Fruit fly (Drosophila melanogaster) S2 (cell line): Measurements from ENCODE around the gene Larp7.

Experiments
- CG8478 ChIP-seq: fragments of >200 bp; optimal IDR thresholded peaks from 2 replicates; lab custom pipeline; 2018
- CTCF ChIP-seq, 2 experiments: fragments of >200 bp; optimal IDR thresholded peaks; 2 replicates each; lab custom pipeline; 2018

dm6 chrX:9225137-9225536 lies 18.5 kb upstream of the Larp7 start, which contains the start of gene CG15370:
- no peak for TF ChIP-seq CG8478 (lab: Kevin White, UChicago)
- TF ChIP-seq CTCF (optimal IDR thresholded peaks at IDR 0.05; lab: Kevin White, UChicago) = no peak
